Fruit fly (Drosophila melanogaster): ENCODE measurements around the gene CG18809.

Gene CG18809

DNA sequence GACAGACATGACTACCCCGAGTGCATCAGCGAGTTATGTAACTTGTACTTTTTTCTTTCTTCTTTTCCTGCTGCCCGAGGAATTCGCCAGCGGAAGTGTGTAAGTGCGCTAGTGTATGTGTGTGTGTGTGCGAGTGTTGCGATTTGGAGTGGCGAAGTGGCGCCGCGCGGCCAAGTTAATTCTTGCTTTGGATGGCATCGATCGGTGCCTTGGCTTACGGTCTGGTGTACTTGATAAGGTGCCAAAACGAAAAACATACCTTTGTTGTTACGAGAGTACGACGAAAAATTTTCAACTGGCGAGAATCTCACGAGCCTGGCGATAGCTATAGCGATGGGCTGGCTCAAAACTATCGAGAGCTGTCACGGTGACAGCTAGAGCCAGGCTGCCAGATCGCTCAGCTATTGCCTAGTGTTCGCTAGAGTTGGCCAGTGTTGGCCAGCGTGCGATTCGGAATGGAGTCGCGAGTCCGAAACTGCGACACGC, at the start of gene CG18809, which contains the start of the genes COX6B, CG33932 and Rpp20:
Gene CG18809, minus strand, starts transcription at position 333 of the 486 bp plus-strand sequence.
Gene COX6B, minus strand, starts transcription at position 333 of the 486 bp plus-strand sequence.
Gene CG33932, plus strand, starts transcription at position 429 of the 486 bp plus-strand sequence.
Gene Rpp20, plus strand, starts transcription at position 429 of the 486 bp plus-strand sequence.
- TF ChIP-seq CG18599 (GFP tag; optimal IDR thresholded peaks at IDR 0.05) = peak; percentile 74
- TF ChIP-seq pzg (GFP tag; optimal IDR thresholded peaks at IDR 0.05) = peak; percentile 99
- no peak for TF ChIP-seq dmrt99B (tag; optimal IDR thresholded peaks at IDR 0.05)
- peak; percentile 91 for TF ChIP-seq CG1603 (tag; optimal IDR thresholded peaks at IDR 0.05)
- TF ChIP-seq ewg (GFP tag; optimal IDR thresholded peaks at IDR 0.05) = peak; percentile 79
- TF ChIP-seq chif (GFP tag; optimal IDR thresholded peaks at IDR 0.05) = peak; percentile 60 to 64
- TF ChIP-seq CG4707 (GFP tag; optimal IDR thresholded peaks at IDR 0.05) = no peak
- peak; percentile 42 for TF ChIP-seq crc (GFP tag; optimal IDR thresholded peaks at IDR 0.05)
- peak; percentile 19 for TF ChIP-seq NK7.1 (GFP tag; optimal IDR thresholded peaks at IDR 0.05)
- TF ChIP-seq CG11504 (tag; optimal IDR thresholded peaks at IDR 0.05) = no peak
- no peak for TF ChIP-seq ATbp (GFP tag; optimal IDR thresholded peaks at IDR 0.05)
- TF ChIP-seq MESR4 (GFP tag; optimal IDR thresholded peaks at IDR 0.05) = peak; percentile 97
- peak; percentile 90 for TF ChIP-seq zen2 (GFP tag; IDR thresholded peaks at IDR 0.05; ENCODE audit: partially characterized antibody)
- TF ChIP-seq sna (GFP tag; IDR thresholded peaks at IDR 0.05; ENCODE audit: partially characterized antibody) = peak; percentile 83
- TF ChIP-seq pum (GFP tag; optimal IDR thresholded peaks at IDR 0.05) = peak; percentile 62
- TF ChIP-seq Gug (GFP tag; IDR thresholded peaks at IDR 0.05) = peak; percentile 65; the same call in 3 of the 4 replicates
- peak; percentile 38 to 96 for TF ChIP-seq Pdp1 (GFP tag; optimal IDR thresholded peaks at IDR 0.05)
- TF ChIP-seq CG12942 (GFP tag; optimal IDR thresholded peaks at IDR 0.05) = peak; percentile 68
- TF ChIP-seq NC2α (GFP tag; optimal IDR thresholded peaks at IDR 0.05) = peak; percentile 1
- TF ChIP-seq schlank (tag; optimal IDR thresholded peaks at IDR 0.05) = peak; percentile 51
- 0 out of 3 replicates have a peak, but pooled peaks have one; percentile 48 for TF ChIP-seq Optix (GFP tag; IDR thresholded peaks at IDR 0.05)
- peak; percentile 43; the same call in 1 of the 3 replicates for TF ChIP-seq tgo (GFP tag; IDR thresholded peaks at IDR 0.05)
- TF ChIP-seq CG6689 (GFP tag; IDR thresholded peaks at IDR 0.05) = peak; percentile 20; the same call in 1 of the 2 replicates
- peak; percentile 46; the same call in 1 of the 2 replicates for TF ChIP-seq CG10321 (GFP tag; IDR thresholded peaks at IDR 0.05)
- TF ChIP-seq CG11247 (GFP tag; IDR thresholded peaks at IDR 0.05) = peak; percentile 67
- peak; percentile 53 for TF ChIP-seq CG9797 (GFP tag; optimal IDR thresholded peaks at IDR 0.05)
- peak; percentile 49 for TF ChIP-seq CG13296 (GFP tag; optimal IDR thresholded peaks at IDR 0.05)
- TF ChIP-seq Scr (GFP tag; IDR thresholded peaks at IDR 0.05; ENCODE audit: partially characterized antibody) = peak; percentile 92
- TF ChIP-seq Dref (GFP tag; IDR thresholded peaks at IDR 0.05) = peak; percentile 67
- TF ChIP-seq CG4328 (GFP tag; optimal IDR thresholded peaks at IDR 0.05) = peak; percentile 32
- 0 out of 3 replicates have a peak, but pooled peaks have one; percentile 46 for TF ChIP-seq gce (GFP tag; IDR thresholded peaks at IDR 0.05)
- peak; percentile 88 for TF ChIP-seq sob (GFP tag; IDR thresholded peaks at IDR 0.05)
- no peak for TF ChIP-seq Poxn (GFP tag; IDR thresholded peaks at IDR 0.05)
- TF ChIP-seq phol (tag; optimal IDR thresholded peaks at IDR 0.05) = peak; percentile 71
- no peak for TF ChIP-seq Aef1 (GFP tag; IDR thresholded peaks at IDR 0.05)
- peak; percentile 50; the same call in 1 of the 2 replicates for TF ChIP-seq aop (GFP tag; IDR thresholded peaks at IDR 0.05)
- TF ChIP-seq CG7271 (tag; optimal IDR thresholded peaks at IDR 0.05) = peak; percentile 2
- no peak for TF ChIP-seq sima (GFP tag; optimal IDR thresholded peaks at IDR 0.05)
- TF ChIP-seq gt (GFP tag; IDR thresholded peaks at IDR 0.05) = no peak
- TF ChIP-seq CG14050 (GFP tag; IDR thresholded peaks at IDR 0.05) = 0 out of 3 replicates have a peak, but pooled peaks have one; percentile 21
- peak; percentile 78 for TF ChIP-seq Myb (GFP tag; optimal IDR thresholded peaks at IDR 0.05)
- TF ChIP-seq vvl (GFP tag; IDR thresholded peaks at IDR 0.05) = peak; percentile 77
- TF ChIP-seq CG10565 (GFP tag; optimal IDR thresholded peaks at IDR 0.05) = no peak
- peak; percentile 96 for TF ChIP-seq Ets97D (GFP tag; optimal IDR thresholded peaks at IDR 0.05)
- TF ChIP-seq sisA (GFP tag; IDR thresholded peaks at IDR 0.05) = peak; percentile 62; the same call in 1 of the 2 replicates
- TF ChIP-seq CG4820 (GFP tag; optimal IDR thresholded peaks at IDR 0.05) = peak; percentile 28
- TF ChIP-seq bab2 (GFP tag; optimal IDR thresholded peaks at IDR 0.05) = peak; percentile 66
- no peak for TF ChIP-seq CG11696 (GFP tag; IDR thresholded peaks at IDR 0.05)
- TF ChIP-seq hbn (GFP tag; IDR thresholded peaks at IDR 0.05; ENCODE audit: partially characterized antibody) = peak; percentile 91
- TF ChIP-seq Atf-2 (GFP tag; optimal IDR thresholded peaks at IDR 0.05) = peak; percentile 27

All from whole organism, embryonic.